Fruit fly (Drosophila melanogaster) whole organism, embryonic: ENCODE results near the gene Lrrk.

ENCODE experiments used
- Atf6 ChIP-seq: fragments of 200-800 bp; sonication (Bioruptor generic); IDR thresholded peaks from 2 replicates; pipeline ENCODE4 v1.3.6; 2022; ENCODE audit warnings: missing biosample characterization, missing genetic modification characterization
- CG10209 ChIP-seq: fragments of 200-800 bp; sonication (Bioruptor generic); optimal IDR thresholded peaks from 3 replicates; lab custom pipeline; 2017; ENCODE audit warnings: missing biosample characterization, mild to moderate bottlenecking, missing genetic modification characterization, missing genetic modification reagents
- CG10462 ChIP-seq: fragments of 200-800 bp; sonication (Bioruptor generic); optimal IDR thresholded peaks from 2 replicates; lab custom pipeline; 2016; ENCODE audit warnings: missing biosample characterization, missing genetic modification characterization
- CG10979 ChIP-seq: fragments of 200-800 bp; sonication (Bioruptor generic); optimal IDR thresholded peaks from 2 replicates; lab custom pipeline; 2018; ENCODE audit warnings: missing biosample characterization, mild to moderate bottlenecking, missing genetic modification characterization, moderate library complexity
- CG11247 ChIP-seq: fragments of 200-800 bp; sonication (Bioruptor generic); IDR thresholded peaks from 2 replicates; pipeline ENCODE4 v1.3.6; 2022; ENCODE audit warnings: missing biosample characterization, missing genetic modification characterization
- CG12104 ChIP-seq: fragments of 200-800 bp; sonication (Bioruptor generic); optimal IDR thresholded peaks from 3 replicates; lab custom pipeline; 2016; ENCODE audit warnings: missing biosample characterization, missing genetic modification characterization
- CG12659 ChIP-seq: fragments of 200-800 bp; sonication (Bioruptor generic); optimal IDR thresholded peaks from 3 replicates; lab custom pipeline; 2017; ENCODE audit warnings: mild to moderate bottlenecking, missing biosample characterization, missing genetic modification reagents, missing genetic modification characterization
- CG13296 ChIP-seq: fragments of 200-800 bp; sonication (Bioruptor generic); optimal IDR thresholded peaks from 3 replicates; lab custom pipeline; 2018; ENCODE audit warnings: missing biosample characterization, mild to moderate bottlenecking, missing genetic modification characterization
- CG14441 ChIP-seq: fragments of 200-800 bp; sonication (Bioruptor generic); IDR thresholded peaks from 2 replicates; pipeline ENCODE4 v1.3.6; 2022; ENCODE audit warnings: missing biosample characterization, missing genetic modification characterization
- CG14710 ChIP-seq: fragments of 200-800 bp; sonication (Bioruptor generic); optimal IDR thresholded peaks from 3 replicates; lab custom pipeline; 2019; ENCODE audit warnings: missing biosample characterization, mild to moderate bottlenecking, missing genetic modification characterization, moderate library complexity
- CG1529 ChIP-seq: fragments of 200-800 bp; sonication (Bioruptor generic); optimal IDR thresholded peaks from 3 replicates; lab custom pipeline; 2018; ENCODE audit warnings: missing biosample characterization, missing genetic modification characterization
- CG15601 ChIP-seq: fragments of 200-800 bp; sonication (Bioruptor generic); optimal IDR thresholded peaks from 3 replicates; lab custom pipeline; 2019; ENCODE audit warnings: missing biosample characterization, mild to moderate bottlenecking, missing genetic modification characterization, moderate library complexity
- CG1603 ChIP-seq: fragments of 200-800 bp; sonication (Bioruptor generic); optimal IDR thresholded peaks from 2 replicates; lab custom pipeline; 2019; ENCODE audit warnings: missing biosample characterization, mild to moderate bottlenecking, missing genetic modification characterization, moderate library complexity
- CG1647 ChIP-seq: fragments of 200-800 bp; sonication (Bioruptor generic); optimal IDR thresholded peaks from 3 replicates; lab custom pipeline; 2016; ENCODE audit warnings: missing biosample characterization, missing genetic modification characterization
- CG18599 ChIP-seq: fragments of 200-800 bp; sonication (Bioruptor generic); optimal IDR thresholded peaks from 3 replicates; lab custom pipeline; 2017; ENCODE audit warnings: missing biosample characterization, missing genetic modification characterization, mild to moderate bottlenecking, moderate library complexity, missing genetic modification reagents
- CG2712 ChIP-seq: fragments of 200-800 bp; optimal IDR thresholded peaks from 3 replicates; lab custom pipeline; 2019; ENCODE audit warnings: missing biosample characterization, mild to moderate bottlenecking, missing genetic modification characterization, moderate library complexity
- CG30020 ChIP-seq: fragments of 200-800 bp; optimal IDR thresholded peaks from 2 replicates; lab custom pipeline; 2019; ENCODE audit warnings: missing biosample characterization, mild to moderate bottlenecking, missing genetic modification characterization, moderate library complexity
- CG4424 ChIP-seq: fragments of 200-800 bp; sonication (Bioruptor generic); optimal IDR thresholded peaks from 3 replicates; lab custom pipeline; 2016; ENCODE audit warnings: missing biosample characterization, missing genetic modification characterization
- CG7928 ChIP-seq: fragments of 200-800 bp; sonication (Bioruptor generic); optimal IDR thresholded peaks from 2 replicates; lab custom pipeline; 2017; ENCODE audit warnings: missing biosample characterization, mild to moderate bottlenecking, missing genetic modification characterization
- CG8281 ChIP-seq: fragments of 200-800 bp; sonication (Bioruptor generic); optimal IDR thresholded peaks from 2 replicates; lab custom pipeline; 2018; ENCODE audit warnings: missing biosample characterization, mild to moderate bottlenecking, missing genetic modification characterization, moderate library complexity
- CG9727 ChIP-seq: fragments of 200-800 bp; sonication (Bioruptor generic); optimal IDR thresholded peaks from 3 replicates; lab custom pipeline; 2017; ENCODE audit warnings: missing biosample characterization, mild to moderate bottlenecking, missing genetic modification characterization
- D19A ChIP-seq: fragments of 200-800 bp; optimal IDR thresholded peaks from 3 replicates; lab custom pipeline; 2019; ENCODE audit warnings: missing biosample characterization, mild to moderate bottlenecking, missing genetic modification characterization, moderate library complexity
- D19B ChIP-seq: fragments of 200-800 bp; sonication (Bioruptor generic); optimal IDR thresholded peaks from 2 replicates; lab custom pipeline; 2017; ENCODE audit warnings: missing biosample characterization, mild to moderate bottlenecking, missing genetic modification characterization
- Dp ChIP-seq: fragments of 200-800 bp; sonication (Bioruptor generic); optimal IDR thresholded peaks from 2 replicates; lab custom pipeline; 2018; ENCODE audit warnings: missing biosample characterization, mild to moderate bottlenecking, missing genetic modification characterization, moderate library complexity
- ERR ChIP-seq: fragments of 200-800 bp; sonication (Bioruptor generic); optimal IDR thresholded peaks from 2 replicates; lab custom pipeline; 2016; ENCODE audit warnings: missing biosample characterization, missing genetic modification characterization
- Ets97D ChIP-seq: fragments of 200-800 bp; sonication (Bioruptor generic); optimal IDR thresholded peaks from 3 replicates; lab custom pipeline; 2016; ENCODE audit warnings: missing biosample characterization, missing genetic modification characterization
- HHEX ChIP-seq: fragments of 200-800 bp; sonication (Bioruptor generic); optimal IDR thresholded peaks from 3 replicates; lab custom pipeline; 2017; ENCODE audit warnings: missing biosample characterization, mild to moderate bottlenecking, missing genetic modification characterization, missing genetic modification reagents
- HLH54F ChIP-seq: fragments of 200-800 bp; sonication (Bioruptor generic); optimal IDR thresholded peaks from 3 replicates; lab custom pipeline; 2016; ENCODE audit warnings: missing biosample characterization, missing genetic modification characterization
- Hmr ChIP-seq: fragments of 200-800 bp; sonication (Bioruptor generic); optimal IDR thresholded peaks from 3 replicates; lab custom pipeline; 2017; ENCODE audit warnings: mild to moderate bottlenecking, missing biosample characterization, missing genetic modification reagents, missing genetic modification characterization
- Jarid2 ChIP-seq: fragments of 200-800 bp; sonication (Bioruptor generic); optimal IDR thresholded peaks from 3 replicates; lab custom pipeline; 2017; ENCODE audit warnings: mild to moderate bottlenecking, missing biosample characterization, missing genetic modification reagents, missing genetic modification characterization
- MBD-R2 ChIP-seq: fragments of 200-800 bp; sonication (Bioruptor generic); IDR thresholded peaks from 2 replicates; pipeline ENCODE4 v1.3.6; 2022; ENCODE audit warnings: missing biosample characterization, missing genetic modification characterization
- Nf-YC ChIP-seq: fragments of 200-800 bp; optimal IDR thresholded peaks from 3 replicates; lab custom pipeline; 2019; ENCODE audit warnings: missing biosample characterization, mild to moderate bottlenecking, missing genetic modification characterization, moderate library complexity
- Six4 ChIP-seq: fragments of 200-800 bp; sonication (Bioruptor generic); optimal IDR thresholded peaks from 2 replicates; lab custom pipeline; 2016; ENCODE audit warnings: missing biosample characterization, missing genetic modification characterization
- Tbp ChIP-seq: fragments of >200 bp; optimal IDR thresholded peaks from 2 replicates; lab custom pipeline; 2018; ENCODE audit warnings: missing biosample characterization, missing genetic modification characterization
- Trl ChIP-seq, 3 experiments: fragments of >200 bp in 2 of 3; fragments of 200-800 bp in 1 of 3; sonication (Bioruptor generic) in 1 of 3; optimal IDR thresholded peaks; 2 replicates in 1 of 3; 3 replicates in 2 of 3; lab custom pipeline; 2016 to 2017; ENCODE audit warnings: missing biosample characterization in 1 of 3, missing genetic modification characterization in 1 of 3
- Usf ChIP-seq: fragments of 200-800 bp; sonication (Bioruptor generic); optimal IDR thresholded peaks from 2 replicates; lab custom pipeline; 2017; ENCODE audit warnings: missing genotype, missing biosample characterization, missing genetic modification characterization
- ara ChIP-seq: fragments of 200-800 bp; sonication (Bioruptor generic); IDR thresholded peaks from 2 replicates; pipeline ENCODE4 v1.3.6; 2022; ENCODE audit warnings: missing biosample characterization, missing genetic modification characterization
- cwo ChIP-seq: fragments of 200-800 bp; sonication (Bioruptor generic); optimal IDR thresholded peaks from 3 replicates; lab custom pipeline; 2017; ENCODE audit warnings: missing biosample characterization, missing genetic modification characterization, mild to moderate bottlenecking, moderate library complexity, missing genetic modification reagents
- ems ChIP-seq: fragments of 200-800 bp; sonication (Bioruptor generic); optimal IDR thresholded peaks from 3 replicates; lab custom pipeline; 2016; ENCODE audit warnings: missing biosample characterization, missing genetic modification characterization
- fd96Cb ChIP-seq: fragments of 200-800 bp; sonication (Bioruptor generic); optimal IDR thresholded peaks from 2 replicates; lab custom pipeline; 2018; ENCODE audit warnings: missing biosample characterization, mild to moderate bottlenecking, missing genetic modification characterization, moderate library complexity
- ind ChIP-seq: fragments of 200-800 bp; sonication (Bioruptor generic); optimal IDR thresholded peaks from 3 replicates; lab custom pipeline; 2016; ENCODE audit warnings: missing biosample characterization, missing genetic modification characterization
- kay ChIP-seq: fragments of 200-800 bp; sonication (Bioruptor generic); optimal IDR thresholded peaks from 2 replicates; lab custom pipeline; 2016; ENCODE audit warnings: missing biosample characterization, missing genetic modification characterization
- ken ChIP-seq: fragments of 200-800 bp; sonication (Bioruptor generic); IDR thresholded peaks from 3 replicates; pipeline ENCODE4 v1.3.6; 2022; ENCODE audit warnings: missing biosample characterization, missing genetic modification characterization
- pan ChIP-seq, 4 experiments: fragments of >200 bp in 3 of 4; fragments of 200-800 bp in 1 of 4; sonication (Bioruptor generic) in 1 of 4; optimal IDR thresholded peaks in 3 of 4; IDR thresholded peaks in 1 of 4; 2 replicates each; pipeline versions ENCODE4 v1.3.6 to Lab custom; 2017 to 2022; ENCODE audit warnings: missing biosample characterization in 2 of 4, missing genetic modification characterization in 2 of 4, mixed read lengths in 1 of 4
- phol ChIP-seq: fragments of 200-800 bp; sonication (Bioruptor generic); optimal IDR thresholded peaks from 3 replicates; lab custom pipeline; 2018; ENCODE audit warnings: missing biosample characterization, mild to moderate bottlenecking, missing genetic modification characterization, moderate library complexity
- stwl ChIP-seq: fragments of 200-800 bp; sonication (Bioruptor generic); optimal IDR thresholded peaks from 3 replicates; lab custom pipeline; 2018; ENCODE audit warnings: missing biosample characterization, mild to moderate bottlenecking, missing genetic modification characterization, moderate library complexity
- sug ChIP-seq: fragments of 200-800 bp; optimal IDR thresholded peaks from 2 replicates; lab custom pipeline; 2019; ENCODE audit warnings: missing biosample characterization, mild to moderate bottlenecking, missing genetic modification characterization, moderate library complexity
- unpg ChIP-seq: fragments of 200-800 bp; sonication (Bioruptor generic); optimal IDR thresholded peaks from 3 replicates; lab custom pipeline; 2018; ENCODE audit warnings: missing biosample characterization, mild to moderate bottlenecking, missing genetic modification characterization, moderate library complexity
- vvl ChIP-seq: fragments of 200-800 bp; sonication (Bioruptor generic); IDR thresholded peaks from 2 replicates; pipeline ENCODE4 v1.3.6; 2022; ENCODE audit warnings: missing biosample characterization, missing genetic modification characterization

Lrrk gene

dm6 chr3R:20588480-20588785 is 46.8 kb upstream of the Lrrk start, which contains the start of gene Srp72 (continued):
- TF ChIP-seq ara (0 out of 2 replicates have a peak, but pooled peaks have one; percentile 7), CG10462 (GFP tag; lab: Kevin White, UChicago) (peak; percentile 17), CG1529 (GFP tag; lab: Kevin White, UChicago) (peak; percentile 23), CG2712 (peak; percentile 65), Nf-YC (peak; percentile 41), CG7928 (peak; percentile 43), Trl (optimal IDR thresholded peaks at IDR 0.05; lab: Kevin White, UChicago) (no peak), Trl (GFP tag; optimal IDR thresholded peaks at IDR 0.05; lab: Kevin White, UChicago) (peak; percentile 0), CG8281 (tag; lab: Kevin White, UChicago) (no peak), ken (peak; percentile 62), phol (peak; percentile 85), fd96Cb (tag; lab: Kevin White, UChicago) (peak; percentile 52), pan (optimal IDR thresholded peaks at IDR 0.05; lab: Kevin White, UChicago) (no peak), pan (GFP tag; optimal IDR thresholded peaks at IDR 0.05 in 1 of 2, IDR thresholded peaks at IDR 0.05 in 1 of 2) (peak in 1 of 2 experiments; percentile 65), ems (GFP tag; lab: Kevin White, UChicago) (no peak), D19B (GFP tag; lab: Kevin White, UChicago) (no peak), kay (GFP tag; lab: Kevin White, UChicago) (peak; percentile 10), CG14710 (tag; lab: Kevin White, UChicago) (peak; percentile 75), CG15601 (peak; percentile 13), Dp (GFP tag; lab: Kevin White, UChicago) (peak; percentile 10), CG12104 (GFP tag; lab: Kevin White, UChicago) (peak; percentile 57), CG18599 (GFP tag; lab: Kevin White, UChicago) (peak; percentile 48), CG10209 (no peak), unpg (peak; percentile 45), Usf (GFP tag; lab: Kevin White, UChicago) (no peak), MBD-R2 (GFP tag; lab: Robert Waterston, UW) (peak; percentile 19; the same call in 1 of the 2 replicates), ind (GFP tag; lab: Kevin White, UChicago) (peak; percentile 69), D19A (tag; lab: Kevin White, UChicago) (peak; percentile 20), Ets97D (GFP tag; lab: Kevin White, UChicago) (no peak), HHEX (GFP tag; lab: Kevin White, UChicago) (peak; percentile 22), CG10979 (peak; percentile 11), Tbp (GFP tag; lab: Kevin White, UChicago) (no peak), cwo (GFP tag; lab: Kevin White, UChicago) (peak; percentile 10), stwl (tag; lab: Kevin White, UChicago) (peak; percentile 59), CG30020 (tag; lab: Kevin White, UChicago) (peak; percentile 38), Six4 (GFP tag; lab: Kevin White, UChicago) (peak; percentile 20), CG12659 (peak; percentile 54), CG11247 (GFP tag; lab: Robert Waterston, UW) (peak; percentile 43; the same call in 1 of the 2 replicates), CG4424 (peak; percentile 66), CG1603 (no peak), CG13296 (GFP tag; lab: Kevin White, UChicago) (peak; percentile 22), Jarid2 (no peak), Atf6 (GFP tag; lab: Robert Waterston, UW) (peak; percentile 47; the same call in 1 of the 2 replicates), HLH54F (GFP tag; lab: Kevin White, UChicago) (peak; percentile 2), CG1647 (GFP tag; lab: Kevin White, UChicago) (peak; percentile 17), sug (tag; lab: Kevin White, UChicago) (peak; percentile 40), vvl (GFP tag; lab: Robert Waterston, UW) (peak; percentile 54), CG9727 (GFP tag; lab: Kevin White, UChicago) (peak; percentile 66), CG14441 (peak; percentile 47; the same call in 1 of the 2 replicates), Hmr (GFP tag; lab: Kevin White, UChicago) (peak; percentile 37), ERR (GFP tag; lab: Kevin White, UChicago) (no peak)
